Worm (Caenorhabditis elegans): ENCODE results near the gene F58B4.6.

DNA sequence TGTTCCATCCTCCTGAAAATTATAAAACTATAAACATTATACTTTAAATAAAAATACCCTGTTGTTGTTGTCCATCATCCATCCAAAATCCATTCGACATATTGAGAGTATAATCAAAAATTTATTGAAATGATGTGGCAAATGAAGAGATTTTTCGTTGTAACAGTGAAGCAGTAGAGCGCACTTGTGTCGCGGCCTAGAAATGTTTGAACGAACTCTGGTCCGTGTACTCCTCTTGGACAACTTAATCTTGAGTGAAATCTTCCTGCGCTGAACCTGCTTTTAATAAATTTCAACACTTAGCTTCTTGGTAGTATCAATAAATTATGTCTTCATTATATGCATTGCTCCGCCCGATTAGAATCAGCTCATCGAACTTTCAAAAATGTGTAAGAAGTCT, 30.2 kb upstream of the F58B4.6 start, which contains the start of the genes F32D8.14 and F32D8.5:
- TF ChIP-seq ama-1 (optimal IDR thresholded peaks at IDR 0.05) = no peak
- TF ChIP-seq nhr-11 (tag; optimal IDR thresholded peaks at IDR 0.05) = no peak
- TF ChIP-seq pha-4 (tag; optimal IDR thresholded peaks at IDR 0.05) = no peak
- no peak for TF ChIP-seq pqm-1 (tag; optimal IDR thresholded peaks at IDR 0.05)
- no peak for TF ChIP-seq fkh-10 (GFP tag; optimal IDR thresholded peaks at IDR 0.05)
- no peak for TF ChIP-seq gmeb-2 (tag; optimal IDR thresholded peaks at IDR 0.05)
- TF ChIP-seq unc-55 (GFP tag; optimal IDR thresholded peaks at IDR 0.05) = peak; percentile 16
